Worm (Caenorhabditis elegans) whole organism, L4 larva: ENCODE measurements around the gene itr-1.

Experiments used
- ces-1 ChIP-seq: fragments of 150-350 bp; sonication (generic microtip); optimal IDR thresholded peaks from 4 replicates; lab custom pipeline; 2014; ENCODE audit warnings: missing biosample characterization, missing genetic modification reagents, missing genetic modification characterization
- daf-19 ChIP-seq: fragments of 200-800 bp; sonication (Bioruptor generic); conservative IDR thresholded peaks from 2 replicates; pipeline ENCODE4 v1.3.6; 2022; ENCODE audit warnings: missing genetic modification characterization, missing compliant biosample characterization
- fkh-10 ChIP-seq: fragments of 150-350 bp; optimal IDR thresholded peaks from 2 replicates; lab custom pipeline; 2014; ENCODE audit warnings: missing biosample characterization, missing genetic modification reagents, missing genetic modification characterization
- lin-13 ChIP-seq: fragments of 150-350 bp; optimal IDR thresholded peaks from 2 replicates; lab custom pipeline; 2014; ENCODE audit warnings: missing biosample characterization, missing genetic modification reagents, missing genetic modification characterization
- nhr-41 ChIP-seq: fragments of 200-800 bp; sonication (Bioruptor generic); IDR thresholded peaks from 2 replicates; pipeline ENCODE4 v1.3.6; 2022; ENCODE audit warnings: missing genetic modification reagents, missing genetic modification characterization, missing compliant biosample characterization

DNA sequence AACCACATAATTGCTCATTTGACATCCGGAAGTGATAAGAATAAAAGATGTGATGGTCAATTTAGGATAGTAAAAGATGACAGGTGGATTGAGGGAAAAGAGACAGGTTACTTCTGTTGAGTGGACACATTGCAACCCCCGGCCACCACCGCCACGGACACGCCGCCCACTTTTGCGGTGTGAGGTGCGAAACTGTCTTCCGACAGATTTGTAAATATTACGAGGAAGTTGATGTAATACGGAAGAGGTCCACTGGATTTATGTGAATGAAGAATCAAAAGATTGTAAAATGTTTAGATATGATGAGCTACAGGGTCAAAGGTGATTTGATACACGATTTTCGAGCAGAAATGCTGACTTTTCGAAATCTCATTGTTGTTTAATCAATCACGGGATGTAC lies 2.1 kb upstream of the itr-1 start, which contains the start of gene C08G9.2:
- TF ChIP-seq lin-13 (GFP tag; lab: Kevin White, UChicago) = no peak
- no peak for TF ChIP-seq ces-1 (GFP tag; lab: Kevin White, UChicago)
- TF ChIP-seq fkh-10 (GFP tag; lab: Kevin White, UChicago) = no peak
- TF ChIP-seq daf-19 (GFP tag; lab: Robert Waterston, UW) = no peak
- TF ChIP-seq nhr-41 = no peak
